Worm (Caenorhabditis elegans) whole organism, mixed stage, embryonic: Measurements from ENCODE around the gene F43C11.10.

Experiments
- M03D4.4 ChIP-seq: sonication (generic microtip); optimal IDR thresholded peaks from 2 replicates; lab custom pipeline; 2017; ENCODE audit warnings: mild to moderate bottlenecking, missing genetic modification characterization, missing compliant biosample characterization
- blmp-1 ChIP-seq: fragments of 150-350 bp; optimal IDR thresholded peaks from 2 replicates; lab custom pipeline; 2014; ENCODE audit warnings: missing biosample characterization, missing genetic modification characterization
- ceh-39 ChIP-seq: fragments of 150-350 bp; optimal IDR thresholded peaks from 2 replicates; lab custom pipeline; 2014; ENCODE audit warnings: missing biosample characterization, missing genetic modification characterization
- ceh-43 ChIP-seq: fragments of 200-800 bp; sonication (Bioruptor generic); optimal IDR thresholded peaks from 2 replicates; lab custom pipeline; 2018; ENCODE audit warnings: mild to moderate bottlenecking, missing genetic modification characterization, moderate library complexity, missing compliant biosample characterization
- ceh-83 ChIP-seq: fragments of 200-800 bp; sonication (Bioruptor generic); optimal IDR thresholded peaks from 2 replicates; lab custom pipeline; 2018; ENCODE audit warnings: mild to moderate bottlenecking, missing genetic modification characterization, missing compliant biosample characterization
- ces-1 ChIP-seq: fragments of 150-350 bp; optimal IDR thresholded peaks from 2 replicates; lab custom pipeline; 2014; ENCODE audit warnings: missing biosample characterization, missing genetic modification reagents, missing genetic modification characterization
- cnd-1 ChIP-seq: fragments of 200-800 bp; sonication (Bioruptor generic); optimal IDR thresholded peaks from 2 replicates; lab custom pipeline; 2018; ENCODE audit warnings: mild to moderate bottlenecking, missing genetic modification characterization, missing compliant biosample characterization
- drap-1 ChIP-seq: fragments of 200-800 bp; sonication (Bioruptor generic); optimal IDR thresholded peaks from 3 replicates; lab custom pipeline; 2018; ENCODE audit warnings: mild to moderate bottlenecking, missing genetic modification characterization, missing compliant biosample characterization
- elt-1 ChIP-seq: sonication (generic microtip); optimal IDR thresholded peaks from 2 replicates; lab custom pipeline; 2017; ENCODE audit warnings: missing genetic modification characterization, mild to moderate bottlenecking, missing compliant biosample characterization, antibody characterized with exemption, moderate library complexity, borderline replicate concordance; ENCODE audit not compliant: insufficient read depth
- elt-3 ChIP-seq: fragments of 150-350 bp; optimal IDR thresholded peaks from 2 replicates; lab custom pipeline; 2014; ENCODE audit warnings: missing biosample characterization, missing genetic modification characterization
- flh-1 ChIP-seq: fragments of 200-800 bp; sonication (Bioruptor generic); optimal IDR thresholded peaks from 2 replicates; lab custom pipeline; 2018; ENCODE audit warnings: mild to moderate bottlenecking, missing genetic modification characterization, moderate library complexity, missing compliant biosample characterization
- hlh-1 ChIP-seq: fragments of 150-350 bp; optimal IDR thresholded peaks from 2 replicates; lab custom pipeline; 2014; ENCODE audit warnings: missing biosample characterization, missing genetic modification reagents, missing genetic modification characterization
- lin-13 ChIP-seq: fragments of 150-350 bp; optimal IDR thresholded peaks from 2 replicates; lab custom pipeline; 2014; ENCODE audit warnings: missing biosample characterization, missing genetic modification characterization
- lin-32 ChIP-seq: fragments of 200-800 bp; sonication (Bioruptor generic); optimal IDR thresholded peaks from 2 replicates; lab custom pipeline; 2018; ENCODE audit warnings: mild to moderate bottlenecking, missing genetic modification characterization, missing compliant biosample characterization
- lsy-2 ChIP-seq: fragments of 150-350 bp; optimal IDR thresholded peaks from 2 replicates; lab custom pipeline; 2014; ENCODE audit warnings: missing biosample characterization, missing genetic modification characterization
- mab-5 ChIP-seq: fragments of 150-350 bp; optimal IDR thresholded peaks from 2 replicates; lab custom pipeline; 2014; ENCODE audit warnings: missing biosample characterization, missing genetic modification characterization
- mep-1 ChIP-seq: fragments of 150-350 bp; optimal IDR thresholded peaks from 2 replicates; lab custom pipeline; 2017; ENCODE audit warnings: missing biosample characterization, missing genetic modification reagents, missing genetic modification characterization, inconsistent platforms
- mls-2 ChIP-seq: sonication (generic microtip); optimal IDR thresholded peaks from 2 replicates; lab custom pipeline; 2016; ENCODE audit warnings: mild to moderate bottlenecking, missing genetic modification characterization, moderate library complexity, missing compliant biosample characterization
- nhr-12 ChIP-seq: fragments of 150-350 bp; optimal IDR thresholded peaks from 2 replicates; lab custom pipeline; 2014; ENCODE audit warnings: missing biosample characterization, missing genetic modification characterization
- nhr-2 ChIP-seq: fragments of 150-350 bp; optimal IDR thresholded peaks from 2 replicates; lab custom pipeline; 2014; ENCODE audit warnings: missing biosample characterization, missing genetic modification characterization
- nhr-237 ChIP-seq: fragments of 150-350 bp; optimal IDR thresholded peaks from 2 replicates; lab custom pipeline; 2014; ENCODE audit warnings: missing biosample characterization, missing genetic modification characterization
- nhr-28 ChIP-seq: fragments of 150-350 bp; optimal IDR thresholded peaks from 2 replicates; lab custom pipeline; 2014; ENCODE audit warnings: missing biosample characterization, missing genetic modification characterization
- pha-4 ChIP-seq: fragments of 150-350 bp; optimal IDR thresholded peaks from 2 replicates; lab custom pipeline; 2018; ENCODE audit warnings: missing biosample characterization, missing genetic modification reagents, missing genetic modification characterization
- sem-2 ChIP-seq: fragments of 200-800 bp; sonication (Bioruptor generic); optimal IDR thresholded peaks from 2 replicates; lab custom pipeline; 2018; ENCODE audit warnings: mild to moderate bottlenecking, missing genetic modification characterization, missing compliant biosample characterization
- snpc-4 ChIP-seq: fragments of 150-350 bp; optimal IDR thresholded peaks from 2 replicates; lab custom pipeline; 2014; ENCODE audit warnings: missing biosample characterization, missing genetic modification characterization
- sptf-1 ChIP-seq: sonication (generic microtip); optimal IDR thresholded peaks from 2 replicates; lab custom pipeline; 2017; ENCODE audit warnings: mild to moderate bottlenecking, missing genetic modification characterization, moderate library complexity, missing compliant biosample characterization
- tbx-8 ChIP-seq: fragments of 200-800 bp; sonication (Bioruptor generic); optimal IDR thresholded peaks from 2 replicates; lab custom pipeline; 2018; ENCODE audit warnings: mild to moderate bottlenecking, missing genetic modification characterization, moderate library complexity, missing compliant biosample characterization
- unc-120 ChIP-seq: sonication (generic microtip); optimal IDR thresholded peaks from 2 replicates; lab custom pipeline; 2017; ENCODE audit warnings: missing genetic modification characterization, missing compliant biosample characterization; ENCODE audit not compliant: poor library complexity, severe bottlenecking
- unc-39 ChIP-seq: fragments of 150-350 bp; optimal IDR thresholded peaks from 2 replicates; lab custom pipeline; 2014; ENCODE audit warnings: missing biosample characterization, missing genetic modification characterization
- unc-62 ChIP-seq: fragments of 150-350 bp; optimal IDR thresholded peaks from 2 replicates; lab custom pipeline; 2014; ENCODE audit warnings: missing biosample characterization, missing genetic modification reagents, missing genetic modification characterization
- ztf-11 ChIP-seq: fragments of 150-350 bp; optimal IDR thresholded peaks from 2 replicates; lab custom pipeline; 2014; ENCODE audit warnings: missing biosample characterization, missing genetic modification characterization

Gene F43C11.10

DNA sequence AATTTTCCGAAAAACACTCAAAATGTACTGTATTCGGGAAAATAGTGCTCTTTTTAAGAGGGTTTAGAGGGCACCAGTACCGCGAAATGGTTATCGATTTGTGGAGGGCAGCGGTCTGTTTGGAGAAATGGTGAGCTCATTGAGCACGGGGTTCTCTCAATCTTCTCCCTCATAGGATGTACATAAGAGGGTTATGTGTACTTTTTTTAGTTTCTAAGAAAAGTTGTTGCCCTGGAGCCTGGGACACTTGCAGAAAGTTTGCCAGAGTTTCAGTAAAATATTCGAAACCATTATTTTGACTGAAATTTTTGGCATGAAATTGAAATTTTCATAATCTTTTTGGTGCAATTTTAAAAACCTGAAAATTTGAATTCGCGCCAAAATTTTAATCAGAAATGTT is at the start of gene F43C11.10:
TSS of gene F43C11.10 (minus strand) at position 101 of the 400 bp plus-strand sequence.
- TF ChIP-seq hlh-1 (tag; lab: Kevin White, UChicago) (no peak), snpc-4 (tag; lab: Kevin White, UChicago) (no peak), nhr-237 (tag; lab: Kevin White, UChicago) (no peak), nhr-12 (tag; lab: Kevin White, UChicago) (no peak), mep-1 (no peak), sem-2 (GFP tag; lab: Kevin White, UChicago) (no peak), ceh-43 (GFP tag; lab: Kevin White, UChicago) (no peak), elt-3 (no peak), unc-120 (tag; lab: Kevin White, UChicago) (no peak), M03D4.4 (tag; lab: Kevin White, UChicago) (no peak), unc-62 (GFP tag; lab: Kevin White, UChicago) (no peak), nhr-2 (tag; lab: Kevin White, UChicago) (no peak), elt-1 (tag; lab: Kevin White, UChicago) (no peak), cnd-1 (tag; lab: Kevin White, UChicago) (no peak), lin-13 (tag; lab: Kevin White, UChicago) (no peak), pha-4 (no peak), flh-1 (no peak), lin-32 (GFP tag; lab: Kevin White, UChicago) (no peak), ces-1 (no peak), lsy-2 (no peak)
- TF ChIP-seq, all 35 proteins: peak for 0

DNA sequence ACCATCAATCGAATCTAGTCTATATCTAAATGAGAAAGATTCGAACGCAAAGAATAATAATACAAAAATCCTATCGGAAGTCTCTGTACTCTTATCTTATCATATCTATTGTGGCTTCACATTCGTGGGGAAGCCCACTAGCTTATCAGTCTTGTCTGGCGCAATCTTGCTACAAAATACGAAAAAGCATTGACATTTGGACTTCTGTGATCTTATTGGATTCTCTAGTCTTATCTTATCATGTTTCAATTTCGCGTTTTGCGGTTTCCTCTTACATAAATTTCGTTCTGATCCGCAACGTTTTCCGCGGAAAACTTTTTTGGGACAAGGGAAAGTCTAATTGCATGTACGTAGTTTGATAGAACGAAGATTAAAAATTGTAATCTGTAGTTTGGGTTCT is 47.4 kb upstream of the F43C11.10 start:
- no peak for TF ChIP-seq sptf-1 (tag; lab: Kevin White, UChicago)
- TF ChIP-seq ceh-83 (GFP tag; lab: Kevin White, UChicago) = no peak
- TF ChIP-seq flh-1 = no peak
- TF ChIP-seq nhr-237 (tag; lab: Kevin White, UChicago) = no peak
- TF ChIP-seq elt-1 (tag; lab: Kevin White, UChicago) = no peak
- no peak for TF ChIP-seq M03D4.4 (tag; lab: Kevin White, UChicago)
- no peak for TF ChIP-seq unc-39 (tag; lab: Kevin White, UChicago)
- TF ChIP-seq, all 35 proteins: peak for 0

DNA sequence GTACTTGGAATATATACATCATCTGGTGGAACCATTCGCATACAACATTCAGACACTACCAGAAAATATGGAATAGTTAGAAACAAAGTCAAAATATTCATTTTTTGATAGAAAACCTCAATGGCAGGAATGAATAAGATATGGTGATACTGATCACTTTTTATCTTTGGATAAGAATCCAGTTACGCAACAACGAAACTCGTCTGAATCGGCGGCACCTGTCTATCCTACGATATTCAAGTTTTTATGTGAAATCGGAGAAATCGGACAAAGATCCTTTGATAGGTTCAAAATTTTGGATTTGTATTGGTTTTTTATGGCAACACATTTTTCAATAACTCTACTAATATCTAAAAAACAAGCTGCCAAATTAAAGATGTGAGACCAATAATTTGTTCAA is 46.4 kb upstream of the F43C11.10 start, which contains the start of gene F16G10.14:
TSS of gene F16G10.14 (minus strand) at position 101 of the 400 bp plus-strand sequence.
- TF ChIP-seq ceh-39 = no peak
- no peak for TF ChIP-seq ces-1
- no peak for TF ChIP-seq lsy-2
- TF ChIP-seq mab-5 (tag; lab: Kevin White, UChicago) = no peak
- TF ChIP-seq ztf-11 = no peak
- TF ChIP-seq ceh-83 (GFP tag; lab: Kevin White, UChicago) = no peak
- no peak for TF ChIP-seq lin-13 (tag; lab: Kevin White, UChicago)
- TF ChIP-seq M03D4.4 (tag; lab: Kevin White, UChicago) = no peak
- TF ChIP-seq ceh-43 (GFP tag; lab: Kevin White, UChicago) = no peak
- no peak for TF ChIP-seq nhr-237 (tag; lab: Kevin White, UChicago)
- TF ChIP-seq nhr-28 (tag; lab: Kevin White, UChicago) = no peak
- no peak for TF ChIP-seq flh-1
- TF ChIP-seq blmp-1 (tag; lab: Kevin White, UChicago) = no peak
- TF ChIP-seq nhr-12 (tag; lab: Kevin White, UChicago) = no peak

DNA sequence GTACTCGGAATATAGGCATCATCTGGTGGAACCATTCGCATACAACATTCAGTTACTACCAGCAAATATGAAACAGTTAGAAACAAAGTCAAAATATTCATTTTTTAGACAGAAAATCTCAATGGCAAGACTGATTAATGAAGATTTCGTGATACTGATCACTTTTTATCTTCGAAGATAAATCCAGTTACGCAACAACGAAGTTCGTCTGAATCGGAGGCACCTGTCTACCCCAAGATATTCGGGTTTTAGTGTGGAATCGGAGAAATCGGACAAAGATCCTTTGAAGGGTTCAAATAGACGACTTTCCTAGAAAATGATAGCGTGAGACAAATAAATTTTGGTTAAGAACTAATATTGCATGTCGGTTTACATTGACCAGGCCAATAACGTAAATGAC is 43.4 kb upstream of the F43C11.10 start, which contains the start of gene F16G10.13:
TSS of gene F16G10.13 (minus strand) at position 101 of the 400 bp plus-strand sequence.
- TF ChIP-seq tbx-8 = no peak
- TF ChIP-seq unc-120 (tag; lab: Kevin White, UChicago) = no peak
- no peak for TF ChIP-seq drap-1 (GFP tag; lab: Kevin White, UChicago)
- TF ChIP-seq cnd-1 (tag; lab: Kevin White, UChicago) = no peak
- TF ChIP-seq elt-1 (tag; lab: Kevin White, UChicago) = no peak
- TF ChIP-seq sem-2 (GFP tag; lab: Kevin White, UChicago) = no peak

DNA sequence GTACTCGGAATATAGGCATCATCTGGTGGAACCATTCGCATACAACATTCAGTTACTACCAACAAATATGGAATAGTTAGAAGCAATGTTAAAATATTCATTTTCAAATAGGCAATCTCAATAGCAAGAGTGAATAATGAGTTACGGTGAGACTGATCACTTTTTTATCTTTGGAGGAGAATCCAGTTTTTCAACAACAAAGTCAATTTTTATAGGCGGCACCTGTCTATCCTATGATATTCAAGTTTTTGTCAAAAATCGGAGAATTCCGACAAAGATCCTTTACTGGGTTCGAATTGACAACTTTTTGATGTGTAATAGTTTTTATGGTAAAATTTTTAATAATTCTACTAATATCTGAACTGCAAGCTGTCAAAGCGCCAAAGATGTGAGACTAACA is 41.4 kb upstream of the F43C11.10 start, which contains the start of gene F16G10.11:
TSS of gene F16G10.11 (minus strand) at position 101 of the 400 bp plus-strand sequence.
- TF ChIP-seq unc-62 (GFP tag; lab: Kevin White, UChicago) (no peak), mab-5 (tag; lab: Kevin White, UChicago) (no peak), M03D4.4 (tag; lab: Kevin White, UChicago) (no peak), mls-2 (no peak), elt-3 (no peak), snpc-4 (tag; lab: Kevin White, UChicago) (no peak), pha-4 (no peak), lsy-2 (no peak), ceh-83 (GFP tag; lab: Kevin White, UChicago) (no peak), sem-2 (GFP tag; lab: Kevin White, UChicago) (no peak), ces-1 (no peak), lin-32 (GFP tag; lab: Kevin White, UChicago) (no peak), blmp-1 (tag; lab: Kevin White, UChicago) (no peak), ztf-11 (no peak), hlh-1 (tag; lab: Kevin White, UChicago) (no peak), nhr-12 (tag; lab: Kevin White, UChicago) (no peak)
